Worm (Caenorhabditis elegans): ENCODE results near the gene flp-11.
A peak's percentile ranks its signal among the peaks of the same experiment; 100 is the strongest.

flp-11 gene

ce11 chrX:4647104-4647503 is 30.8 kb downstream of the flp-11 start, which contains the start of gene C46C11.4:
Gene C46C11.4 (minus strand): TSS chrX:4647204.
- no peak for TF ChIP-seq scrt-1 (GFP tag; IDR thresholded peaks at IDR 0.05)
- no peak for TF ChIP-seq hmg-4 (GFP tag; optimal IDR thresholded peaks at IDR 0.05)
- no peak for TF ChIP-seq flt-1 (GFP tag; IDR thresholded peaks at IDR 0.05)
- TF ChIP-seq B0310.2 (tag; optimal IDR thresholded peaks at IDR 0.05): no peak
- TF ChIP-seq ets-7 (tag; optimal IDR thresholded peaks at IDR 0.05): no peak
- TF ChIP-seq aly-1 (tag; optimal IDR thresholded peaks at IDR 0.05): no peak

ce11 chrX:4636821-4637220 is 41.1 kb downstream of the flp-11 start, which contains the start of gene hosl-1:
Gene hosl-1 (plus strand): TSS chrX:4637121.
- TF ChIP-seq sea-1 (GFP tag; conservative IDR thresholded peaks at IDR 0.05): no peak
- TF ChIP-seq hnd-1 (tag; optimal IDR thresholded peaks at IDR 0.05): no peak
- TF ChIP-seq B0310.2 (tag; optimal IDR thresholded peaks at IDR 0.05): no peak
- no peak for TF ChIP-seq aly-1 (tag; optimal IDR thresholded peaks at IDR 0.05)
- TF ChIP-seq ama-1 (optimal IDR thresholded peaks at IDR 0.05): no peak

DNA sequence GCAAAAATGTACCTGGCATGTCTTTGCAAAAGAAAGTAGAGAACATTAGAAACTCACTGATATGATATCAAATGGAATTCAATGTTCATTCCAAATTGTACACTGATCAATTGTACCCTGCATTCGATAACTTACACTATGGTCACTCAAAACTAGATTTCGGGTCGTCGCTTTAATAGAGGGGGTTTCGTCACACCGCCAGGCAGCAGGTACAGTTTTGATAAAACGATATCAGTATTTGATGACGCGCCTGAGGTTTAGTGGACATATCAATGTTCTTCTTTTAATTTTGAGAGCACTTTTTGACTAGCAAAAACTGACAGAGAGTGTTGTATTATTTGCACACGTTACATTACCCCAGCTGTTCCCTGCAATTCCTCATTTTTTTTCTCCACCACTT is 41.8 kb downstream of the flp-11 start:
- TF ChIP-seq F13C5.2 (tag; optimal IDR thresholded peaks at IDR 0.05): no peak
- TF ChIP-seq pes-1 (GFP tag; IDR thresholded peaks at IDR 0.05): no peak
- TF ChIP-seq tra-4 (tag; optimal IDR thresholded peaks at IDR 0.05): no peak
- TF ChIP-seq ceh-36 (tag; optimal IDR thresholded peaks at IDR 0.05): no peak
- no peak for TF ChIP-seq aly-1 (tag; optimal IDR thresholded peaks at IDR 0.05)
- no peak for TF ChIP-seq tbx-11 (GFP tag; IDR thresholded peaks at IDR 0.05)
- TF ChIP-seq ceh-13 (GFP tag; optimal IDR thresholded peaks at IDR 0.05): no peak
- TF ChIP-seq sea-1 (GFP tag; conservative IDR thresholded peaks at IDR 0.05): no peak
- no peak for TF ChIP-seq ets-7 (tag; optimal IDR thresholded peaks at IDR 0.05)

DNA sequence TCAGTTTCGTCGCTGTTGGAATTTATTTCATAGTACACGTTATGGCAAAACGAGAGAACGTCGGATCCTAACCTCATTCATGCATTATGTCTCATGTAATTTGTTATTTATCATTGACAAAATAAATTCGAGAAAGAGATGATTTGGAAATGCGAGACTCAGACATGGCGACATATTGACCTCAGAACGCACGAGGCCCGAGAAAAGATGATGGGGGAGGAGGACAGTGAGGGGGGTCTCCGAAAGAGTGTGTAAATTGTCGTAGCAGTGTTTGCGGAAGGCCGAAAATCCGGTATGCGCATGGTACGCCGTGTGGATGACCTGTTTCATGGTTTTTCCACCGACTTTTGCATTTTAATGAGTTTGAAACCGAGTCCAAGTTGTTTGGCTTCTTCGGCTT is 42.3 kb downstream of the flp-11 start:
- peak; percentile 22; the same call in 1 of the 2 replicates for TF ChIP-seq flt-1 (GFP tag; IDR thresholded peaks at IDR 0.05)
- no peak for TF ChIP-seq B0310.2 (tag; optimal IDR thresholded peaks at IDR 0.05)
- peak; percentile 6 for TF ChIP-seq aly-1 (tag; optimal IDR thresholded peaks at IDR 0.05)
- no peak for TF ChIP-seq ets-7 (tag; optimal IDR thresholded peaks at IDR 0.05)
- TF ChIP-seq hmg-4 (GFP tag; optimal IDR thresholded peaks at IDR 0.05): peak; percentile 37
- TF ChIP-seq tbx-37 (GFP tag; conservative IDR thresholded peaks at IDR 0.05): no peak
- TF ChIP-seq hmbx-1 (tag; optimal IDR thresholded peaks at IDR 0.05): no peak
- TF ChIP-seq scrt-1 (GFP tag; IDR thresholded peaks at IDR 0.05): no peak
- TF ChIP-seq hnd-1 (tag; optimal IDR thresholded peaks at IDR 0.05): no peak
- TF ChIP-seq ceh-13 (GFP tag; optimal IDR thresholded peaks at IDR 0.05): no peak
- TF ChIP-seq F13C5.2 (tag; optimal IDR thresholded peaks at IDR 0.05): peak; percentile 41
- TF ChIP-seq pes-1 (GFP tag; IDR thresholded peaks at IDR 0.05): no peak; the same call in 1 of the 2 replicates
- no peak for TF ChIP-seq tbx-11 (GFP tag; IDR thresholded peaks at IDR 0.05)
- no peak for TF ChIP-seq ama-1 (optimal IDR thresholded peaks at IDR 0.05)
- no peak for TF ChIP-seq tra-4 (tag; optimal IDR thresholded peaks at IDR 0.05)
- 0 out of 2 replicates have a peak, but pooled peaks have one; percentile 43 for TF ChIP-seq sea-1 (GFP tag; conservative IDR thresholded peaks at IDR 0.05)
- no peak for TF ChIP-seq ceh-36 (tag; optimal IDR thresholded peaks at IDR 0.05)

DNA sequence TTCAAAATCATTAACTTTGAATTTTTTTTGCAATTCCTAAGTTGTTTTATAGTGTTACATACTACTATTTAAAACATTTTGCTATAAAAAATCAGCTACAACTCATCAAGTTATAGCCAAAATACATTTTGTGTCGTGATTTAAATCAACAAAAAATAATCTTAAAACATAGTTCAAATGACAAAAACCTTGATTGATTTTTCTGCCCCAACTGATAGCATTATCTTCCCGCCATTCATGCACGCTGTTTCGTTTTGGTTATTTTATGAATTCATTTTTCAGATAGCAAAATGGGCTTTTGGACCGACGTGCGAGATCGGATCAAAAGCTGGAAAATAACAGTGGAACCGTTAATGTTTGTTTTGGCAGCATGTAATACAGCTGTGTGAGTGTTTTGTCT is 45.8 kb downstream of the flp-11 start, which contains the start of gene slcr-46.1:
slcr-46.1 (plus strand) TSS at position 274 of the 400 bp plus-strand sequence.
- no peak for TF ChIP-seq scrt-1 (GFP tag; IDR thresholded peaks at IDR 0.05)
- TF ChIP-seq pes-1 (GFP tag; IDR thresholded peaks at IDR 0.05): no peak
- TF ChIP-seq ceh-13 (GFP tag; optimal IDR thresholded peaks at IDR 0.05): no peak
- TF ChIP-seq F13C5.2 (tag; optimal IDR thresholded peaks at IDR 0.05): no peak
- no peak for TF ChIP-seq tbx-37 (GFP tag; conservative IDR thresholded peaks at IDR 0.05)

DNA sequence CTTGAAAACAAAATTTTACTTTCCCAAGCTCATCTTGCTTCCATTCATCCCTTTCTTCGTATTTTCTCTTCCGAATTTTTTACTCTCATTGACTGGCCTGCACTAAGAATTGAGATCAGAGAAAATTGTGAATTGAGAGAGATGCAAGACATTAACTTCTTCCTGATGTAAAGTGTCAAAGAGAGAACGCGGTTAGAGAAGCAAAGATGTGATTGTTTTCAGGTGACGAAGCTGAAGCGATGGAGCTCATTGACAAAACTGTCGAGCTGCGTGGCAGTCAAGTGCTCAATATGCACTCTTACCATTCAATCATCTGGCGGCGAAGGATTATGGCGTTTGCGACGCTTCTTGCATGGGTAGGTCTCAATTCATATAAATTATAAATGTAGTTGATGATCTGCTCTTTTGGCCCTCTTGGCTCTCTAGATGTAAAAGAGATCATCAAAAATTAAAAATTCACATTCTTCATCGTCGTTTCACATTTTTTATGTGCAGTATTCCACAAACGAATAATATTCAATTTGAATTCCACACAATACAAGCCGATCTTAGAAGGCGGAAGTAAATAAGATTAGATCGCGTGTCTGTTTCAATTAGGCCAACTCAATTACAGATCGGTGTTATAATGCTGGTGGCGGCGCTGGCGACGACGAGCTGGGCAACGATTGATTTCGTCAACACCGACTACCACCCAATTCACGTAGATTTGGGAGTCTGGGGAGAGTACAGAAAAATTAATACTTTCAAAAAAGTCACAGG is 48.9 kb downstream of the flp-11 start:
- TF ChIP-seq hnd-1 (tag; optimal IDR thresholded peaks at IDR 0.05): no peak
- no peak for TF ChIP-seq ets-7 (tag; optimal IDR thresholded peaks at IDR 0.05)
- TF ChIP-seq tra-4 (tag; optimal IDR thresholded peaks at IDR 0.05): no peak
- no peak for TF ChIP-seq tbx-37 (GFP tag; conservative IDR thresholded peaks at IDR 0.05)
- TF ChIP-seq ceh-36 (tag; optimal IDR thresholded peaks at IDR 0.05): no peak
- TF ChIP-seq ceh-13 (GFP tag; optimal IDR thresholded peaks at IDR 0.05): no peak
- no peak for TF ChIP-seq B0310.2 (tag; optimal IDR thresholded peaks at IDR 0.05)
- no peak for TF ChIP-seq sea-1 (GFP tag; conservative IDR thresholded peaks at IDR 0.05)
- TF ChIP-seq aly-1 (tag; optimal IDR thresholded peaks at IDR 0.05): no peak
- no peak for TF ChIP-seq scrt-1 (GFP tag; IDR thresholded peaks at IDR 0.05)
- TF ChIP-seq flt-1 (GFP tag; IDR thresholded peaks at IDR 0.05): no peak
- no peak for TF ChIP-seq F13C5.2 (tag; optimal IDR thresholded peaks at IDR 0.05)
- TF ChIP-seq hmbx-1 (tag; optimal IDR thresholded peaks at IDR 0.05): no peak
- TF ChIP-seq tbx-11 (GFP tag; IDR thresholded peaks at IDR 0.05): no peak
- no peak for TF ChIP-seq pes-1 (GFP tag; IDR thresholded peaks at IDR 0.05)
- no peak for TF ChIP-seq ama-1 (optimal IDR thresholded peaks at IDR 0.05)
- no peak for TF ChIP-seq hmg-4 (GFP tag; optimal IDR thresholded peaks at IDR 0.05)

- TF ChIP-seq ets-7 (tag; optimal IDR thresholded peaks at IDR 0.05) (no peak), aly-1 (tag; optimal IDR thresholded peaks at IDR 0.05) (no peak), hmg-4 (GFP tag; optimal IDR thresholded peaks at IDR 0.05) (no peak), tbx-37 (GFP tag; conservative IDR thresholded peaks at IDR 0.05) (no peak), flt-1 (GFP tag; IDR thresholded peaks at IDR 0.05) (no peak), ceh-13 (GFP tag; optimal IDR thresholded peaks at IDR 0.05) (no peak), F13C5.2 (tag; optimal IDR thresholded peaks at IDR 0.05) (no peak), sea-1 (GFP tag; conservative IDR thresholded peaks at IDR 0.05) (no peak), ama-1 (optimal IDR thresholded peaks at IDR 0.05) (no peak), hmbx-1 (tag; optimal IDR thresholded peaks at IDR 0.05) (no peak), tra-4 (tag; optimal IDR thresholded peaks at IDR 0.05) (no peak), B0310.2 (tag; optimal IDR thresholded peaks at IDR 0.05) (no peak), tbx-11 (GFP tag; IDR thresholded peaks at IDR 0.05) (no peak), scrt-1 (GFP tag; IDR thresholded peaks at IDR 0.05) (no peak)
Observed at ce11 chrX:4628350-4628749, 49.6 kb downstream of the flp-11 start.
